Worm (Caenorhabditis elegans): ENCODE measurements around the gene K12H4.3.

DNA sequence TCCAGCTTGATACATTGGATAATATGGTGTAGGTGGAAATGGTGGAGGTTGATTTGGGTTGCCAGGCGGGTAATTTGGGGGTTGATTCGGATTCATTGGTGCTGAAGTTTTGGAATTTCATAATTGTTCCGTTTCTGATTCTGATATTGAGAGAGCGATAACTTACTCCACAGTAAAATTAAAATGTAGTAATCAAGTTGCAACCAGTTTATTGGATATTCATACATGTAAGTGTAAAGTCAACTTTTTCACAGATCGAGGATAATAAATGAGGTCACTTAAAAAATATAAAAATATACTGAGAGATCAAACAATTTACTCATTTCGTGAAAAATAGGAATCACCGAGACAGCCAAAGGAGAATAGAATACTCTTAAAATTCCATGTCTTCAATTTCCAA, 17.9 kb upstream of the K12H4.3 start, which contains the start of gene mdt-30:
- TF ChIP-seq scrt-1 (GFP tag; IDR thresholded peaks at IDR 0.05) (no peak), ama-1 (optimal IDR thresholded peaks at IDR 0.05) (no peak), B0310.2 (tag; optimal IDR thresholded peaks at IDR 0.05) (no peak), ceh-36 (tag; optimal IDR thresholded peaks at IDR 0.05) (no peak), flt-1 (GFP tag; IDR thresholded peaks at IDR 0.05) (no peak), hnd-1 (tag; optimal IDR thresholded peaks at IDR 0.05) (no peak), pes-1 (GFP tag; IDR thresholded peaks at IDR 0.05) (no peak), F13C5.2 (tag; optimal IDR thresholded peaks at IDR 0.05) (no peak), aly-1 (tag; optimal IDR thresholded peaks at IDR 0.05) (no peak), tbx-11 (GFP tag; IDR thresholded peaks at IDR 0.05) (no peak), ets-7 (tag; optimal IDR thresholded peaks at IDR 0.05) (no peak), tra-4 (tag; optimal IDR thresholded peaks at IDR 0.05) (no peak), hmbx-1 (tag; optimal IDR thresholded peaks at IDR 0.05) (no peak), sea-1 (GFP tag; conservative IDR thresholded peaks at IDR 0.05) (no peak)

Data from whole organism, early embryonic.